Worm (Caenorhabditis elegans) whole organism, L2 larva: ENCODE measurements around the gene str-111.

ENCODE experiments used
- R02D3.7 ChIP-seq: fragments of 150-350 bp; optimal IDR thresholded peaks from 2 replicates; lab custom pipeline; 2014; ENCODE audit warnings: missing biosample characterization, missing genetic modification characterization
- Y55F3AM.14 ChIP-seq: fragments of 200-800 bp; sonication (Bioruptor generic); optimal IDR thresholded peaks from 2 replicates; lab custom pipeline; 2018; ENCODE audit warnings: mild to moderate bottlenecking, missing genetic modification characterization, missing compliant biosample characterization
- dmd-4 ChIP-seq: sonication (generic microtip); optimal IDR thresholded peaks from 2 replicates; lab custom pipeline; 2017; ENCODE audit warnings: missing biosample characterization, missing genetic modification characterization
- mdl-1 ChIP-seq, 2 experiments: fragments of 150-350 bp in 1 of 2; sonication (generic microtip) in 1 of 2; optimal IDR thresholded peaks; 2 replicates each; lab custom pipeline; 2017; ENCODE audit warnings: missing biosample characterization in 2 of 2, missing genetic modification characterization in 2 of 2
- nhr-12 ChIP-seq: fragments of 150-350 bp; optimal IDR thresholded peaks from 2 replicates; lab custom pipeline; 2014; ENCODE audit warnings: missing biosample characterization, missing genetic modification characterization
- nhr-25 ChIP-seq: fragments of 150-350 bp; sonication (generic microtip); optimal IDR thresholded peaks from 3 replicates; lab custom pipeline; 2014; ENCODE audit warnings: missing biosample characterization, missing genetic modification characterization
- nhr-6 ChIP-seq: fragments of 150-350 bp; optimal IDR thresholded peaks from 2 replicates; lab custom pipeline; 2014; ENCODE audit warnings: missing biosample characterization, missing genetic modification characterization
- nhr-77 ChIP-seq: fragments of 150-350 bp; optimal IDR thresholded peaks from 2 replicates; lab custom pipeline; 2014; ENCODE audit warnings: missing biosample characterization, missing genetic modification characterization
- sma-3 ChIP-seq: sonication (generic microtip); optimal IDR thresholded peaks from 2 replicates; lab custom pipeline; 2016; ENCODE audit warnings: missing genetic modification reagents, missing genetic modification characterization, missing compliant biosample characterization
- unc-62 ChIP-seq: fragments of 150-350 bp; optimal IDR thresholded peaks from 2 replicates; lab custom pipeline; 2014; ENCODE audit warnings: missing biosample characterization, missing genetic modification reagents, missing genetic modification characterization
- zag-1 ChIP-seq: fragments of 150-350 bp; optimal IDR thresholded peaks from 2 replicates; lab custom pipeline; 2014; ENCODE audit warnings: missing biosample characterization, missing genetic modification characterization

- TF ChIP-seq Y55F3AM.14 (no peak), nhr-25 (tag; lab: Kevin White, UChicago) (no peak), R02D3.7 (no peak), dmd-4 (tag; lab: Kevin White, UChicago) (no peak), zag-1 (tag; lab: Kevin White, UChicago) (no peak), unc-62 (GFP tag; lab: Kevin White, UChicago) (no peak), nhr-77 (tag; lab: Kevin White, UChicago) (no peak), mdl-1 (tag; optimal IDR thresholded peaks at IDR 0.05; lab: Kevin White, UChicago) (no peak), sma-3 (GFP tag; lab: Kevin White, UChicago) (no peak), nhr-6 (no peak), nhr-12 (tag; lab: Kevin White, UChicago) (no peak)
These were observed 8.8 kb downstream of the str-111 start for ce11 chrV:16160087-16160486.
